Worm (Caenorhabditis elegans): ENCODE measurements around the gene T26H8.4.

- no peak for TF ChIP-seq elt-2 (tag; optimal IDR thresholded peaks at IDR 0.05)
- TF ChIP-seq nhr-11 (tag; optimal IDR thresholded peaks at IDR 0.05): no peak
- no peak for TF ChIP-seq ceh-22 (tag; optimal IDR thresholded peaks at IDR 0.05)
- TF ChIP-seq sox-4 (tag; optimal IDR thresholded peaks at IDR 0.05): no peak
- no peak for TF ChIP-seq ama-1 (optimal IDR thresholded peaks at IDR 0.05)
- TF ChIP-seq fkh-10 (GFP tag; optimal IDR thresholded peaks at IDR 0.05): no peak
- TF ChIP-seq unc-3 (GFP tag; conservative IDR thresholded peaks at IDR 0.05): no peak
- TF ChIP-seq unc-3 (tag; optimal IDR thresholded peaks at IDR 0.05): no peak
- TF ChIP-seq pros-1 (tag; optimal IDR thresholded peaks at IDR 0.05): no peak
- TF ChIP-seq lim-6 (tag; optimal IDR thresholded peaks at IDR 0.05): no peak
- TF ChIP-seq tbx-2 (tag; optimal IDR thresholded peaks at IDR 0.05): no peak
Measured at ce11 chrV:15327745-15328447, 21.3 kb upstream of the T26H8.4 start, which contains the start of gene ZK1037.6.
